Worm (Caenorhabditis elegans): ENCODE results near the gene str-252.
A peak's percentile ranks its signal among the peaks of the same experiment; 100 is the strongest.

The str-252 gene

ce11 chrV:13963279-13963976 lies 47.1 kb downstream of the str-252 start, which contains the start of gene sao-1:
Gene sao-1, plus strand, starts transcription at chrV:13963926.
- TF ChIP-seq nhr-47 (tag; optimal IDR thresholded peaks at IDR 0.05) (no peak), elt-3 (tag; optimal IDR thresholded peaks at IDR 0.05) (peak in 2 of 6 experiments; percentile 10 to 20), lin-14 (GFP tag; optimal IDR thresholded peaks at IDR 0.05) (peak; percentile 56), blmp-1 (tag; optimal IDR thresholded peaks at IDR 0.05) (peak; percentile 98), nhr-11 (tag; optimal IDR thresholded peaks at IDR 0.05) (no peak), nhr-85 (tag) (peak; percentile 81), unc-130 (tag; optimal IDR thresholded peaks at IDR 0.05) (no peak)
